Worm (Caenorhabditis elegans): ENCODE results near the gene fbxa-192.

The fbxa-192 gene

ce11 chrV:17623230-17623629 lies 27.1 kb downstream of the fbxa-192 start, which contains the start of gene F57G4.1:
Gene F57G4.1 (plus strand): TSS chrV:17623530.
- TF ChIP-seq ceh-22 (tag; optimal IDR thresholded peaks at IDR 0.05) (no peak), ceh-6 (GFP tag; optimal IDR thresholded peaks at IDR 0.05) (no peak), ceh-14 (tag; optimal IDR thresholded peaks at IDR 0.05) (no peak), sdc-2 (tag; optimal IDR thresholded peaks at IDR 0.05) (no peak), sox-2 (GFP tag; IDR thresholded peaks at IDR 0.05) (no peak)

ce11 chrV:17620266-17620665 lies 30.1 kb downstream of the fbxa-192 start, which contains the start of gene Y6G8.8:
Gene Y6G8.8 (plus strand): TSS chrV:17620566.
- TF ChIP-seq npax-4 (tag; optimal IDR thresholded peaks at IDR 0.05) (no peak), ceh-34 (tag; optimal IDR thresholded peaks at IDR 0.05) (no peak), T23F11.4 (GFP tag; optimal IDR thresholded peaks at IDR 0.05) (no peak), Y22D7AL.16 (tag; optimal IDR thresholded peaks at IDR 0.05) (no peak), hlh-8 (tag; optimal IDR thresholded peaks at IDR 0.05) (no peak), gmeb-2 (tag; optimal IDR thresholded peaks at IDR 0.05) (no peak), syd-9 (tag; optimal IDR thresholded peaks at IDR 0.05) (no peak), sox-4 (tag; optimal IDR thresholded peaks at IDR 0.05) (no peak), ceh-18 (tag; optimal IDR thresholded peaks at IDR 0.05) (no peak), ets-4 (tag; optimal IDR thresholded peaks at IDR 0.05) (no peak), hlh-6 (tag; optimal IDR thresholded peaks at IDR 0.05) (no peak), nfya-1 (tag; optimal IDR thresholded peaks at IDR 0.05) (no peak), ceh-45 (GFP tag; IDR thresholded peaks at IDR 0.05) (no peak), tbx-7 (tag; optimal IDR thresholded peaks at IDR 0.05) (no peak)

- TF ChIP-seq K02D7.2 (tag; optimal IDR thresholded peaks at IDR 0.05) (no peak), elt-2 (tag; optimal IDR thresholded peaks at IDR 0.05) (peak; percentile 14), syd-9 (tag; optimal IDR thresholded peaks at IDR 0.05) (no peak)
Measured at ce11 chrV:17616807-17617206, 33.5 kb downstream of the fbxa-192 start, which contains the start of gene Y6G8.6. Gene Y6G8.6 (minus strand): TSS chrV:17616904.

ce11 chrV:17615609-17616008 lies 34.7 kb downstream of the fbxa-192 start, which contains the start of gene Y6G8.5:
Gene Y6G8.5 (minus strand): TSS chrV:17615709.
- no peak for TF ChIP-seq ama-1 (optimal IDR thresholded peaks at IDR 0.05)
- no peak for TF ChIP-seq elt-2 (tag; optimal IDR thresholded peaks at IDR 0.05)
- TF ChIP-seq ceh-2 (tag; optimal IDR thresholded peaks at IDR 0.05) = no peak
- TF ChIP-seq Y22D7AL.16 (tag; optimal IDR thresholded peaks at IDR 0.05) = no peak
- TF ChIP-seq unc-86 (tag; optimal IDR thresholded peaks at IDR 0.05) = no peak
- no peak for TF ChIP-seq ceh-24 (tag; optimal IDR thresholded peaks at IDR 0.05)
- TF ChIP-seq K09A11.1 (tag; optimal IDR thresholded peaks at IDR 0.05; ENCODE audit: insufficient read depth) = no peak
- no peak for TF ChIP-seq npax-4 (tag; optimal IDR thresholded peaks at IDR 0.05)
- TF ChIP-seq lin-11 (tag; optimal IDR thresholded peaks at IDR 0.05) = no peak

- no peak for TF ChIP-seq hlh-8 (tag; optimal IDR thresholded peaks at IDR 0.05)
- no peak for TF ChIP-seq ceh-45 (GFP tag; IDR thresholded peaks at IDR 0.05)
- no peak for TF ChIP-seq pros-1 (tag; optimal IDR thresholded peaks at IDR 0.05)
- TF ChIP-seq ets-4 (tag; optimal IDR thresholded peaks at IDR 0.05) = no peak
- no peak for TF ChIP-seq fax-1 (tag; optimal IDR thresholded peaks at IDR 0.05)
- TF ChIP-seq lim-6 (tag; optimal IDR thresholded peaks at IDR 0.05) = no peak
- TF ChIP-seq ztf-16 (tag; optimal IDR thresholded peaks at IDR 0.05) = no peak
- no peak for TF ChIP-seq ahr-1 (tag; optimal IDR thresholded peaks at IDR 0.05)
- no peak for TF ChIP-seq hlh-6 (tag; optimal IDR thresholded peaks at IDR 0.05)
- no peak for TF ChIP-seq K09A11.1 (tag; optimal IDR thresholded peaks at IDR 0.05; ENCODE audit: insufficient read depth)
- no peak for TF ChIP-seq unc-55 (GFP tag; optimal IDR thresholded peaks at IDR 0.05)
- TF ChIP-seq lin-11 (tag; optimal IDR thresholded peaks at IDR 0.05) = no peak
- TF ChIP-seq ceh-19 (GFP tag; optimal IDR thresholded peaks at IDR 0.05) = no peak
- TF ChIP-seq fkh-10 (GFP tag; optimal IDR thresholded peaks at IDR 0.05) = no peak
Measured at ce11 chrV:17614251-17614650, 36.1 kb downstream of the fbxa-192 start, which contains the start of gene Y6G8.14. Gene Y6G8.14 (minus strand): TSS chrV:17614351.

Measured in whole organism, late embryonic.